Fruit fly (Drosophila melanogaster) whole organism, embryonic: ENCODE results near the gene Pex3.
A peak's percentile ranks its signal among the peaks of the same experiment; 100 is the strongest.

Experiments used
- Atf3 ChIP-seq: fragments of 200-800 bp; sonication (Bioruptor generic); optimal IDR thresholded peaks from 3 replicates; lab custom pipeline; 2016; ENCODE audit warnings: missing biosample characterization, missing genetic modification characterization
- CG10462 ChIP-seq: fragments of 200-800 bp; sonication (Bioruptor generic); optimal IDR thresholded peaks from 2 replicates; lab custom pipeline; 2016; ENCODE audit warnings: missing biosample characterization, missing genetic modification characterization
- CG12391 ChIP-seq: fragments of 200-800 bp; sonication (Bioruptor generic); optimal IDR thresholded peaks from 3 replicates; lab custom pipeline; 2018; ENCODE audit warnings: missing biosample characterization, mild to moderate bottlenecking, missing genetic modification characterization, moderate library complexity
- CG15479 ChIP-seq: fragments of 200-800 bp; sonication (Bioruptor generic); optimal IDR thresholded peaks from 3 replicates; lab custom pipeline; 2019; ENCODE audit warnings: missing biosample characterization, mild to moderate bottlenecking, missing genetic modification characterization, moderate library complexity
- CG15514 ChIP-seq: fragments of 200-800 bp; sonication (Bioruptor generic); optimal IDR thresholded peaks from 3 replicates; lab custom pipeline; 2017; ENCODE audit warnings: missing biosample characterization, missing genetic modification characterization, mild to moderate bottlenecking, moderate library complexity, missing genetic modification reagents
- CG1603 ChIP-seq: fragments of 200-800 bp; sonication (Bioruptor generic); optimal IDR thresholded peaks from 2 replicates; lab custom pipeline; 2019; ENCODE audit warnings: missing biosample characterization, mild to moderate bottlenecking, missing genetic modification characterization, moderate library complexity
- CG17328 ChIP-seq: fragments of 200-800 bp; sonication (Bioruptor generic); IDR thresholded peaks from 2 replicates; pipeline ENCODE4 v1.3.6; 2022; ENCODE audit warnings: missing biosample characterization, missing genetic modification characterization
- CG17912 ChIP-seq: fragments of 200-800 bp; sonication (Bioruptor generic); optimal IDR thresholded peaks from 2 replicates; lab custom pipeline; 2018; ENCODE audit warnings: missing biosample characterization, mild to moderate bottlenecking, missing genetic modification characterization
- CG1832 ChIP-seq: fragments of 200-800 bp; sonication (Bioruptor generic); optimal IDR thresholded peaks from 2 replicates; lab custom pipeline; 2017; ENCODE audit warnings: missing biosample characterization, mild to moderate bottlenecking, missing genetic modification characterization, inconsistent platforms
- CG2712 ChIP-seq: fragments of 200-800 bp; optimal IDR thresholded peaks from 3 replicates; lab custom pipeline; 2019; ENCODE audit warnings: missing biosample characterization, mild to moderate bottlenecking, missing genetic modification characterization, moderate library complexity
- CG2875 ChIP-seq: fragments of 200-800 bp; sonication (Bioruptor generic); optimal IDR thresholded peaks from 2 replicates; lab custom pipeline; 2017; ENCODE audit warnings: missing biosample characterization, mild to moderate bottlenecking, missing genetic modification characterization, missing genetic modification reagents
- CG3065 ChIP-seq: fragments of 200-800 bp; sonication (Bioruptor generic); optimal IDR thresholded peaks from 2 replicates; lab custom pipeline; 2016; ENCODE audit warnings: missing biosample characterization, missing genetic modification characterization
- CG34422 ChIP-seq: fragments of 200-800 bp; sonication (Bioruptor generic); IDR thresholded peaks from 3 replicates; pipeline ENCODE4 v1.3.6; 2022; ENCODE audit warnings: missing biosample characterization, missing genetic modification characterization
- CG4404 ChIP-seq: fragments of 200-800 bp; sonication (Bioruptor generic); IDR thresholded peaks from 2 replicates; pipeline ENCODE4 v1.3.6; 2022; ENCODE audit warnings: missing biosample characterization, missing genetic modification characterization
- CG6854 ChIP-seq: fragments of 200-800 bp; sonication (Bioruptor generic); optimal IDR thresholded peaks from 3 replicates; lab custom pipeline; 2017; ENCODE audit warnings: missing biosample characterization, mild to moderate bottlenecking, missing genetic modification characterization
- CG7963 ChIP-seq: fragments of 200-800 bp; sonication (Bioruptor generic); IDR thresholded peaks from 3 replicates; pipeline ENCODE4 v1.3.6; 2022; ENCODE audit warnings: missing biosample characterization, missing genetic modification characterization; ENCODE audit not compliant: partially characterized antibody
- CG9215 ChIP-seq: fragments of 200-800 bp; sonication (Bioruptor generic); IDR thresholded peaks from 2 replicates; pipeline ENCODE4 v1.3.6; 2022; ENCODE audit warnings: missing biosample characterization, missing genetic modification characterization
- CG9609 ChIP-seq: fragments of 200-800 bp; sonication (Bioruptor generic); optimal IDR thresholded peaks from 3 replicates; lab custom pipeline; 2016; ENCODE audit warnings: missing biosample characterization, missing genetic modification characterization
- CG9817 ChIP-seq: fragments of 200-800 bp; sonication (Bioruptor generic); optimal IDR thresholded peaks from 2 replicates; lab custom pipeline; 2018; ENCODE audit warnings: missing biosample characterization, mild to moderate bottlenecking, missing genetic modification characterization, moderate library complexity
- CG9932 ChIP-seq: fragments of 200-800 bp; sonication (Bioruptor generic); IDR thresholded peaks from 2 replicates; pipeline ENCODE4 v1.3.6; 2022; ENCODE audit warnings: missing biosample characterization, missing genetic modification characterization
- Chrac-16 ChIP-seq: fragments of 200-800 bp; sonication (Bioruptor generic); optimal IDR thresholded peaks from 3 replicates; lab custom pipeline; 2016; ENCODE audit warnings: missing biosample characterization, missing genetic modification characterization
- D19B ChIP-seq: fragments of 200-800 bp; sonication (Bioruptor generic); optimal IDR thresholded peaks from 2 replicates; lab custom pipeline; 2017; ENCODE audit warnings: missing biosample characterization, mild to moderate bottlenecking, missing genetic modification characterization
- Doc2 ChIP-seq: fragments of 200-800 bp; sonication (Bioruptor generic); IDR thresholded peaks from 2 replicates; pipeline ENCODE4 v1.3.6; 2022; ENCODE audit warnings: missing biosample characterization, missing genetic modification characterization
- ERR ChIP-seq: fragments of 200-800 bp; sonication (Bioruptor generic); optimal IDR thresholded peaks from 2 replicates; lab custom pipeline; 2016; ENCODE audit warnings: missing biosample characterization, missing genetic modification characterization
- Ets65A ChIP-seq: fragments of 200-800 bp; sonication (Bioruptor generic); peaks from one replicate; lab custom pipeline; 2016; ENCODE audit warnings: missing biosample characterization, missing genetic modification characterization
- HHEX ChIP-seq: fragments of 200-800 bp; sonication (Bioruptor generic); optimal IDR thresholded peaks from 3 replicates; lab custom pipeline; 2017; ENCODE audit warnings: missing biosample characterization, mild to moderate bottlenecking, missing genetic modification characterization, missing genetic modification reagents
- Hr51 ChIP-seq, 2 experiments: fragments of 200-800 bp; sonication (Bioruptor generic); optimal IDR thresholded peaks; 2 replicates in 1 of 2; 3 replicates in 1 of 2; lab custom pipeline; 2016 to 2018; ENCODE audit warnings: missing biosample characterization in 2 of 2, missing genetic modification characterization in 2 of 2, mild to moderate bottlenecking in 1 of 2, moderate library complexity in 1 of 2
- Lpt ChIP-seq: fragments of >200 bp; optimal IDR thresholded peaks from 2 replicates; lab custom pipeline; 2018; ENCODE audit warnings: missing biosample characterization, missing genetic modification characterization
- NFAT ChIP-seq: fragments of 200-800 bp; sonication (Bioruptor generic); IDR thresholded peaks from 2 replicates; pipeline ENCODE4 v1.3.6; 2022; ENCODE audit warnings: missing biosample characterization, missing genetic modification characterization
- Rx ChIP-seq: fragments of 200-800 bp; sonication (Bioruptor generic); IDR thresholded peaks from 2 replicates; pipeline ENCODE4 v1.3.6; 2022; ENCODE audit warnings: missing biosample characterization, missing genetic modification characterization
- Ssrp ChIP-seq: fragments of 200-800 bp; sonication (Bioruptor generic); optimal IDR thresholded peaks from 2 replicates; lab custom pipeline; 2018; ENCODE audit warnings: missing biosample characterization, mild to moderate bottlenecking, missing genetic modification characterization, moderate library complexity
- Tbp ChIP-seq: fragments of >200 bp; optimal IDR thresholded peaks from 2 replicates; lab custom pipeline; 2018; ENCODE audit warnings: missing biosample characterization, missing genetic modification characterization
- abd-A ChIP-seq: fragments of 200-800 bp; sonication (Bioruptor generic); optimal IDR thresholded peaks from 3 replicates; lab custom pipeline; 2019; ENCODE audit warnings: missing biosample characterization, mild to moderate bottlenecking, missing genetic modification characterization, moderate library complexity
- ato ChIP-seq: fragments of 200-800 bp; sonication (Bioruptor generic); IDR thresholded peaks from 2 replicates; pipeline ENCODE4 v1.3.6; 2022; ENCODE audit warnings: missing biosample characterization, missing genetic modification characterization; ENCODE audit not compliant: partially characterized antibody
- cad ChIP-seq: fragments of >200 bp; optimal IDR thresholded peaks from 2 replicates; lab custom pipeline; 2017; ENCODE audit warnings: missing biosample characterization, missing genetic modification characterization
- ci ChIP-seq: fragments of 200-800 bp; sonication (Bioruptor generic); IDR thresholded peaks from 3 replicates; pipeline ENCODE4 v1.3.6; 2022; ENCODE audit warnings: missing biosample characterization, missing genetic modification characterization
- gro ChIP-seq: fragments of 200-800 bp; sonication (Bioruptor generic); optimal IDR thresholded peaks from 2 replicates; lab custom pipeline; 2016; ENCODE audit warnings: missing biosample characterization, missing genetic modification characterization
- gsb-n ChIP-seq: fragments of 200-800 bp; sonication (Bioruptor generic); optimal IDR thresholded peaks from 3 replicates; lab custom pipeline; 2018; ENCODE audit warnings: missing biosample characterization, mild to moderate bottlenecking, missing genetic modification characterization
- ind ChIP-seq: fragments of 200-800 bp; sonication (Bioruptor generic); optimal IDR thresholded peaks from 3 replicates; lab custom pipeline; 2016; ENCODE audit warnings: missing biosample characterization, missing genetic modification characterization
- ken ChIP-seq: fragments of 200-800 bp; sonication (Bioruptor generic); IDR thresholded peaks from 3 replicates; pipeline ENCODE4 v1.3.6; 2022; ENCODE audit warnings: missing biosample characterization, missing genetic modification characterization
- mirr ChIP-seq: fragments of 200-800 bp; sonication (Bioruptor generic); optimal IDR thresholded peaks from 3 replicates; lab custom pipeline; 2018; ENCODE audit warnings: missing biosample characterization, mild to moderate bottlenecking, missing genetic modification characterization
- nom ChIP-seq: fragments of 200-800 bp; sonication (Bioruptor generic); optimal IDR thresholded peaks from 2 replicates; lab custom pipeline; 2017; ENCODE audit warnings: missing biosample characterization, missing genetic modification characterization, mild to moderate bottlenecking, moderate library complexity, missing genetic modification reagents
- schlank ChIP-seq: fragments of 200-800 bp; sonication (Bioruptor generic); optimal IDR thresholded peaks from 2 replicates; lab custom pipeline; 2018; ENCODE audit warnings: missing biosample characterization, mild to moderate bottlenecking, missing genetic modification characterization
- sug ChIP-seq: fragments of 200-800 bp; optimal IDR thresholded peaks from 2 replicates; lab custom pipeline; 2019; ENCODE audit warnings: missing biosample characterization, mild to moderate bottlenecking, missing genetic modification characterization, moderate library complexity
- tap ChIP-seq: fragments of 200-800 bp; optimal IDR thresholded peaks from 3 replicates; lab custom pipeline; 2019; ENCODE audit warnings: missing biosample characterization, mild to moderate bottlenecking, missing genetic modification characterization, moderate library complexity
- tin ChIP-seq: fragments of 200-800 bp; sonication (Bioruptor generic); optimal IDR thresholded peaks from 3 replicates; lab custom pipeline; 2016; ENCODE audit warnings: missing biosample characterization, missing genetic modification characterization
- unc-4 ChIP-seq: fragments of 200-800 bp; sonication (Bioruptor generic); IDR thresholded peaks from 2 replicates; pipeline ENCODE4 v1.3.6; 2022; ENCODE audit warnings: missing biosample characterization, missing genetic modification characterization; ENCODE audit not compliant: partially characterized antibody

Gene Pex3

dm6 chr3L:15141118-15142003 lies 2.8 kb upstream of the Pex3 start (continued):
- TF ChIP-seq CG9609 (no peak), Tbp (GFP tag; lab: Kevin White, UChicago) (no peak), HHEX (GFP tag; lab: Kevin White, UChicago) (no peak), ken (GFP tag; lab: Robert Waterston, UW) (peak; percentile 63; the same call in 1 of the 3 replicates), tin (GFP tag; lab: Kevin White, UChicago) (peak; percentile 40), unc-4 (GFP tag; lab: Robert Waterston, UW) (no peak), Ets65A (GFP tag; lab: Kevin White, UChicago) (no peak), Doc2 (no peak), cad (GFP tag; lab: Kevin White, UChicago) (no peak), nom (GFP tag; lab: Kevin White, UChicago) (peak; percentile 54), CG15479 (GFP tag; lab: Kevin White, UChicago) (peak; percentile 92), Hr51 (GFP tag; optimal IDR thresholded peaks at IDR 0.05; lab: Kevin White, UChicago) (no peak), CG9817 (tag; lab: Kevin White, UChicago) (peak; percentile 3), CG1832 (peak; percentile 83), CG2875 (GFP tag; lab: Kevin White, UChicago) (no peak), abd-A (tag; lab: Kevin White, UChicago) (peak; percentile 25), ind (GFP tag; lab: Kevin White, UChicago) (peak; percentile 1), tap (no peak), CG17328 (GFP tag; lab: Robert Waterston, UW) (no peak), NFAT (GFP tag; lab: Robert Waterston, UW) (0 out of 2 replicates have a peak, but pooled peaks have one; percentile 19), CG2712 (tag; lab: Kevin White, UChicago) (peak; percentile 56), D19B (GFP tag; lab: Kevin White, UChicago) (no peak), CG6854 (GFP tag; lab: Kevin White, UChicago) (no peak), CG12391 (tag; lab: Kevin White, UChicago) (peak; percentile 46), CG10462 (GFP tag; lab: Kevin White, UChicago) (no peak), gsb-n (tag; lab: Kevin White, UChicago) (peak; percentile 22), Chrac-16 (GFP tag; lab: Kevin White, UChicago) (peak; percentile 24), CG17912 (GFP tag; lab: Kevin White, UChicago) (peak; percentile 10), ERR (GFP tag; lab: Kevin White, UChicago) (no peak), mirr (GFP tag; lab: Kevin White, UChicago) (peak; percentile 41), gro (GFP tag; lab: Kevin White, UChicago) (no peak), CG7963 (GFP tag; lab: Robert Waterston, UW) (no peak), ato (GFP tag; lab: Robert Waterston, UW) (no peak), Atf3 (GFP tag; lab: Kevin White, UChicago) (no peak), CG9932 (GFP tag; lab: Robert Waterston, UW) (peak; percentile 64), Ssrp (tag; lab: Kevin White, UChicago) (peak; percentile 30), CG34422 (GFP tag; lab: Robert Waterston, UW) (peak; percentile 32; the same call in 2 of the 3 replicates), Rx (GFP tag; lab: Robert Waterston, UW) (peak; percentile 46; the same call in 1 of the 2 replicates), ci (GFP tag; lab: Robert Waterston, UW) (peak; percentile 22; the same call in 2 of the 3 replicates), CG15514 (peak; percentile 37), Lpt (GFP tag; lab: Kevin White, UChicago) (no peak), schlank (tag; lab: Kevin White, UChicago) (no peak), CG4404 (GFP tag; lab: Robert Waterston, UW) (no peak), CG3065 (peak; percentile 17), sug (tag; lab: Kevin White, UChicago) (no peak), CG1603 (peak; percentile 26), CG9215 (no peak)
